Fruit fly (Drosophila melanogaster): Measurements from ENCODE around the gene Culd.

Gene Culd

dm6 chr3L:8346100-8346980, 9.8 kb downstream of the Culd start, which contains the start of the genes CG7182 and GAPcenA (continued):
- TF ChIP-seq sug (tag; optimal IDR thresholded peaks at IDR 0.05) (peak; percentile 90), zfh1 (GFP tag; IDR thresholded peaks at IDR 0.05) (no peak), inv (GFP tag; IDR thresholded peaks at IDR 0.05; ENCODE audit: partially characterized antibody) (no peak), CG14014 (GFP tag; IDR thresholded peaks at IDR 0.05) (no peak), CG30403 (GFP tag; optimal IDR thresholded peaks at IDR 0.05) (peak; percentile 80), Side (GFP tag; optimal IDR thresholded peaks at IDR 0.05) (peak; percentile 14), CG6813 (GFP tag; optimal IDR thresholded peaks at IDR 0.05) (peak; percentile 13), CG10267 (tag; optimal IDR thresholded peaks at IDR 0.05) (peak; percentile 99), CG10321 (GFP tag; IDR thresholded peaks at IDR 0.05) (no peak), gcm2 (GFP tag; optimal IDR thresholded peaks at IDR 0.05) (no peak), CG8765 (GFP tag; IDR thresholded peaks at IDR 0.05) (no peak), CG1792 (GFP tag; optimal IDR thresholded peaks at IDR 0.05) (no peak), CG7987 (GFP tag; optimal IDR thresholded peaks at IDR 0.05) (no peak), CG3407 (GFP tag; optimal IDR thresholded peaks at IDR 0.05) (peak; percentile 16), zfh2 (GFP tag; optimal IDR thresholded peaks at IDR 0.05) (peak; percentile 41), CG10543 (GFP tag; optimal IDR thresholded peaks at IDR 0.05) (peak; percentile 75), CG17829 (tag; optimal IDR thresholded peaks at IDR 0.05) (peak; percentile 83), Dp (GFP tag; optimal IDR thresholded peaks at IDR 0.05) (peak; percentile 42), CG3281 (GFP tag; optimal IDR thresholded peaks at IDR 0.05) (peak; percentile 67), CG1529 (GFP tag; optimal IDR thresholded peaks at IDR 0.05) (no peak), Sox102F (GFP tag; optimal IDR thresholded peaks at IDR 0.05) (peak; percentile 61), CG2678 (tag; optimal IDR thresholded peaks at IDR 0.05) (peak; percentile 82), CG8478 (optimal IDR thresholded peaks at IDR 0.05) (no peak), Nf-YA (GFP tag; IDR thresholded peaks at IDR 0.05) (no peak), CG4707 (GFP tag; optimal IDR thresholded peaks at IDR 0.05) (no peak), CG34224 (GFP tag; IDR thresholded peaks at IDR 0.05; ENCODE audit: partially characterized antibody) (peak; percentile 43; the same call in 1 of the 3 replicates), D19B (GFP tag; optimal IDR thresholded peaks at IDR 0.05) (peak; percentile 33), HLH3B (GFP tag; IDR thresholded peaks at IDR 0.05) (peak; percentile 54; the same call in 1 of the 2 replicates), CG8944 (GFP tag; optimal IDR thresholded peaks at IDR 0.05) (no peak), Med (GFP tag) (peak; percentile 75), CG32772 (GFP tag; IDR thresholded peaks at IDR 0.05) (peak; percentile 33; the same call in 1 of the 2 replicates), dmrt99B (tag; optimal IDR thresholded peaks at IDR 0.05) (peak; percentile 51), tll (GFP tag; optimal IDR thresholded peaks at IDR 0.05) (peak in 1 of 2 experiments; percentile 4), CG16813 (GFP tag; IDR thresholded peaks at IDR 0.05; ENCODE audit: partially characterized antibody) (peak; percentile 55; the same call in 2 of the 3 replicates), CG9609 (GFP tag; optimal IDR thresholded peaks at IDR 0.05) (peak; percentile 16), tin (GFP tag; optimal IDR thresholded peaks at IDR 0.05) (peak; percentile 67), fd96Cb (tag; optimal IDR thresholded peaks at IDR 0.05) (peak; percentile 63), CG9932 (GFP tag; IDR thresholded peaks at IDR 0.05) (peak; percentile 82), Usf (GFP tag; optimal IDR thresholded peaks at IDR 0.05) (peak; percentile 27), CG17385 (GFP tag; optimal IDR thresholded peaks at IDR 0.05) (peak; percentile 63), twi (tag; optimal IDR thresholded peaks at IDR 0.05) (peak; percentile 76), gem (tag; optimal IDR thresholded peaks at IDR 0.05) (no peak), CG7839 (tag; optimal IDR thresholded peaks at IDR 0.05) (peak; percentile 74), CG2199 (GFP tag; IDR thresholded peaks at IDR 0.05) (no peak), klu (GFP tag; IDR thresholded peaks at IDR 0.05) (peak; percentile 26; the same call in 1 of the 2 replicates), sens (GFP tag) (peak; percentile 84), Gug (GFP tag; IDR thresholded peaks at IDR 0.05) (peak; percentile 24; the same call in 1 of the 4 replicates), grn (GFP tag; optimal IDR thresholded peaks at IDR 0.05) (no peak), row (GFP tag; IDR thresholded peaks at IDR 0.05) (peak; percentile 85)

Data from whole organism, embryonic.